Fruit fly (Drosophila melanogaster) whole organism, embryonic: ENCODE data around the gene CG34125.

Source experiments
- Antp ChIP-seq: fragments of 200-800 bp; sonication (Bioruptor generic); optimal IDR thresholded peaks from 3 replicates; lab custom pipeline; 2016; ENCODE audit warnings: missing biosample characterization, missing genetic modification characterization
- CG10366 ChIP-seq: fragments of 200-800 bp; sonication (Bioruptor generic); IDR thresholded peaks from 2 replicates; pipeline ENCODE4 v1.3.6; 2022; ENCODE audit warnings: missing biosample characterization, missing genetic modification characterization
- CG10959 ChIP-seq: fragments of 200-800 bp; sonication (Bioruptor generic); IDR thresholded peaks from 2 replicates; pipeline ENCODE4 v1.3.6; 2022; ENCODE audit warnings: missing biosample characterization, missing genetic modification characterization
- CG11093 ChIP-seq: fragments of 200-800 bp; sonication (Bioruptor generic); IDR thresholded peaks from 3 replicates; pipeline ENCODE4 v1.3.6; 2022; ENCODE audit warnings: missing biosample characterization, missing genetic modification characterization
- CG11398 ChIP-seq: fragments of 200-800 bp; sonication (Bioruptor generic); optimal IDR thresholded peaks from 2 replicates; lab custom pipeline; 2016; ENCODE audit warnings: missing biosample characterization, missing genetic modification characterization
- CG13287 ChIP-seq: fragments of 200-800 bp; sonication (Bioruptor generic); IDR thresholded peaks from 2 replicates; pipeline ENCODE4 v1.3.6; 2022; ENCODE audit warnings: missing biosample characterization, missing genetic modification characterization; ENCODE audit not compliant: partially characterized antibody
- CG13296 ChIP-seq: fragments of 200-800 bp; sonication (Bioruptor generic); optimal IDR thresholded peaks from 3 replicates; lab custom pipeline; 2018; ENCODE audit warnings: missing biosample characterization, mild to moderate bottlenecking, missing genetic modification characterization
- CG13894 ChIP-seq: fragments of 200-800 bp; sonication (Bioruptor generic); optimal IDR thresholded peaks from 3 replicates; lab custom pipeline; 2018; ENCODE audit warnings: missing biosample characterization, mild to moderate bottlenecking, missing genetic modification characterization, moderate library complexity
- CG15696 ChIP-seq: fragments of 200-800 bp; sonication (Bioruptor generic); optimal IDR thresholded peaks from 2 replicates; lab custom pipeline; 2019; ENCODE audit warnings: missing biosample characterization, mild to moderate bottlenecking, missing genetic modification characterization, moderate library complexity
- CG17912 ChIP-seq: fragments of 200-800 bp; sonication (Bioruptor generic); optimal IDR thresholded peaks from 2 replicates; lab custom pipeline; 2018; ENCODE audit warnings: missing biosample characterization, mild to moderate bottlenecking, missing genetic modification characterization
- CG2120 ChIP-seq: fragments of 200-800 bp; sonication (Bioruptor generic); optimal IDR thresholded peaks from 3 replicates; lab custom pipeline; 2016; ENCODE audit warnings: missing biosample characterization, missing genetic modification characterization
- CG2199 ChIP-seq: fragments of 200-800 bp; sonication (Bioruptor generic); IDR thresholded peaks from 3 replicates; pipeline ENCODE4 v1.3.6; 2022; ENCODE audit warnings: missing biosample characterization, missing genetic modification characterization
- CG3065 ChIP-seq: fragments of 200-800 bp; sonication (Bioruptor generic); optimal IDR thresholded peaks from 2 replicates; lab custom pipeline; 2016; ENCODE audit warnings: missing biosample characterization, missing genetic modification characterization
- CG34224 ChIP-seq: fragments of 200-800 bp; sonication (Bioruptor generic); IDR thresholded peaks from 3 replicates; pipeline ENCODE4 v1.3.6; 2022; ENCODE audit warnings: missing biosample characterization, missing genetic modification characterization; ENCODE audit not compliant: partially characterized antibody
- CG34376 ChIP-seq: fragments of 200-800 bp; sonication (Bioruptor generic); optimal IDR thresholded peaks from 2 replicates; lab custom pipeline; 2018; ENCODE audit warnings: missing biosample characterization, mild to moderate bottlenecking, missing genetic modification characterization
- CG3995 ChIP-seq: fragments of 200-800 bp; sonication (Bioruptor generic); optimal IDR thresholded peaks from 3 replicates; lab custom pipeline; 2016; ENCODE audit warnings: missing biosample characterization, missing genetic modification characterization
- CG6254 ChIP-seq: fragments of 200-800 bp; sonication (Bioruptor generic); optimal IDR thresholded peaks from 3 replicates; lab custom pipeline; 2017; ENCODE audit warnings: mild to moderate bottlenecking, missing biosample characterization, missing genetic modification reagents, missing genetic modification characterization
- CG6654 ChIP-seq: fragments of 200-800 bp; sonication (Bioruptor generic); optimal IDR thresholded peaks from 2 replicates; lab custom pipeline; 2017; ENCODE audit warnings: missing biosample characterization, mild to moderate bottlenecking, missing genetic modification characterization
- CG6765 ChIP-seq: fragments of 200-800 bp; sonication (Bioruptor generic); optimal IDR thresholded peaks from 3 replicates; lab custom pipeline; 2017; ENCODE audit warnings: missing biosample characterization, mild to moderate bottlenecking, missing genetic modification characterization
- CG9609 ChIP-seq: fragments of 200-800 bp; sonication (Bioruptor generic); optimal IDR thresholded peaks from 3 replicates; lab custom pipeline; 2016; ENCODE audit warnings: missing biosample characterization, missing genetic modification characterization
- CG9876 ChIP-seq: fragments of 200-800 bp; sonication (Bioruptor generic); optimal IDR thresholded peaks from 2 replicates; lab custom pipeline; 2016; ENCODE audit warnings: missing biosample characterization, missing genetic modification characterization
- HLHmδ ChIP-seq: fragments of 200-800 bp; sonication (Bioruptor generic); optimal IDR thresholded peaks from 2 replicates; lab custom pipeline; 2018; ENCODE audit warnings: missing biosample characterization, mild to moderate bottlenecking, missing genetic modification characterization, moderate library complexity
- Hmr ChIP-seq: fragments of 200-800 bp; sonication (Bioruptor generic); optimal IDR thresholded peaks from 3 replicates; lab custom pipeline; 2017; ENCODE audit warnings: mild to moderate bottlenecking, missing biosample characterization, missing genetic modification reagents, missing genetic modification characterization
- Hr51 ChIP-seq, 2 experiments: fragments of 200-800 bp; sonication (Bioruptor generic); optimal IDR thresholded peaks; 2 replicates in 1 of 2; 3 replicates in 1 of 2; lab custom pipeline; 2016 to 2018; ENCODE audit warnings: missing biosample characterization in 2 of 2, missing genetic modification characterization in 2 of 2, mild to moderate bottlenecking in 1 of 2, moderate library complexity in 1 of 2
- Lim3 ChIP-seq: fragments of 200-800 bp; sonication (Bioruptor generic); IDR thresholded peaks from 2 replicates; pipeline ENCODE4 v1.3.6; 2022; ENCODE audit warnings: missing biosample characterization, missing genetic modification characterization
- Neu2 ChIP-seq: fragments of 200-800 bp; sonication (Bioruptor generic); optimal IDR thresholded peaks from 3 replicates; lab custom pipeline; 2016; ENCODE audit warnings: missing biosample characterization, missing genetic modification characterization, borderline replicate concordance
- NfI ChIP-seq: fragments of 200-800 bp; sonication (Bioruptor generic); optimal IDR thresholded peaks from 3 replicates; lab custom pipeline; 2018; ENCODE audit warnings: missing biosample characterization, mild to moderate bottlenecking, missing genetic modification characterization, moderate library complexity
- Poxn ChIP-seq: fragments of 200-800 bp; sonication (Bioruptor generic); IDR thresholded peaks from 2 replicates; pipeline ENCODE4 v1.3.6; 2022; ENCODE audit warnings: missing biosample characterization, missing genetic modification characterization
- TFAM ChIP-seq: fragments of 200-800 bp; sonication (Bioruptor generic); optimal IDR thresholded peaks from 2 replicates; lab custom pipeline; 2017; ENCODE audit warnings: missing biosample characterization, missing genetic modification characterization, inconsistent platforms
- ash1 ChIP-seq: fragments of 200-800 bp; sonication (Bioruptor generic); optimal IDR thresholded peaks from 2 replicates; lab custom pipeline; 2018; ENCODE audit warnings: missing biosample characterization, mild to moderate bottlenecking, missing genetic modification characterization
- btn ChIP-seq: fragments of 200-800 bp; sonication (Bioruptor generic); optimal IDR thresholded peaks from 2 replicates; lab custom pipeline; 2016; ENCODE audit warnings: missing biosample characterization, missing genetic modification characterization
- chm ChIP-seq: fragments of 200-800 bp; sonication (Bioruptor generic); IDR thresholded peaks from 2 replicates; pipeline ENCODE4 v1.3.6; 2022; ENCODE audit warnings: missing biosample characterization, missing genetic modification characterization
- chn ChIP-seq: fragments of 200-800 bp; sonication (Bioruptor generic); optimal IDR thresholded peaks from 2 replicates; lab custom pipeline; 2016; ENCODE audit warnings: missing biosample characterization, missing genetic modification characterization
- dm ChIP-seq: fragments of 200-800 bp; sonication (Bioruptor generic); optimal IDR thresholded peaks from 3 replicates; lab custom pipeline; 2016; ENCODE audit warnings: missing biosample characterization, missing genetic modification characterization
- inv ChIP-seq: fragments of 200-800 bp; sonication (Bioruptor generic); IDR thresholded peaks from 2 replicates; pipeline ENCODE4 v1.3.6; 2022; ENCODE audit warnings: missing biosample characterization, missing genetic modification characterization; ENCODE audit not compliant: partially characterized antibody
- jigr1 ChIP-seq: fragments of 200-800 bp; sonication (Bioruptor generic); IDR thresholded peaks from 3 replicates; pipeline ENCODE4 v1.3.6; 2022; ENCODE audit warnings: missing biosample characterization, missing genetic modification characterization
- lola ChIP-seq, 3 experiments: fragments of >200 bp in 2 of 3; fragments of 200-800 bp in 1 of 3; sonication (Bioruptor generic) in 1 of 3; optimal IDR thresholded peaks; 2 replicates each; lab custom pipeline; 2017 to 2019; ENCODE audit warnings: missing biosample characterization in 3 of 3, missing genetic modification characterization in 3 of 3, mild to moderate bottlenecking in 1 of 3, moderate library complexity in 1 of 3
- mirr ChIP-seq: fragments of 200-800 bp; sonication (Bioruptor generic); optimal IDR thresholded peaks from 3 replicates; lab custom pipeline; 2018; ENCODE audit warnings: missing biosample characterization, mild to moderate bottlenecking, missing genetic modification characterization
- nmo ChIP-seq: fragments of 200-800 bp; sonication (Bioruptor generic); optimal IDR thresholded peaks from 2 replicates; lab custom pipeline; 2018; ENCODE audit warnings: missing biosample characterization, mild to moderate bottlenecking, missing genetic modification characterization, moderate library complexity
- pan ChIP-seq, 4 experiments: fragments of >200 bp in 3 of 4; fragments of 200-800 bp in 1 of 4; sonication (Bioruptor generic) in 1 of 4; optimal IDR thresholded peaks in 3 of 4; IDR thresholded peaks in 1 of 4; 2 replicates each; pipeline versions ENCODE4 v1.3.6 to Lab custom; 2017 to 2022; ENCODE audit warnings: missing biosample characterization in 2 of 4, missing genetic modification characterization in 2 of 4, mixed read lengths in 1 of 4
- pita ChIP-seq: fragments of 200-800 bp; sonication (Bioruptor generic); optimal IDR thresholded peaks from 2 replicates; lab custom pipeline; 2017; ENCODE audit warnings: missing biosample characterization, mild to moderate bottlenecking, missing genetic modification characterization
- pzg ChIP-seq: fragments of 200-800 bp; sonication (Bioruptor generic); optimal IDR thresholded peaks from 3 replicates; lab custom pipeline; 2018; ENCODE audit warnings: missing biosample characterization, mild to moderate bottlenecking, missing genetic modification characterization, moderate library complexity
- sc ChIP-seq, 3 experiments: fragments of >200 bp in 2 of 3; fragments of 200-800 bp in 1 of 3; sonication (Bioruptor generic) in 1 of 3; optimal IDR thresholded peaks; 2 replicates in 2 of 3; 3 replicates in 1 of 3; lab custom pipeline; 2017; ENCODE audit warnings: mild to moderate bottlenecking in 1 of 3, missing biosample characterization in 1 of 3, missing genetic modification characterization in 1 of 3, missing genetic modification reagents in 1 of 3
- sob ChIP-seq: fragments of 200-800 bp; sonication (Bioruptor generic); IDR thresholded peaks from 2 replicates; pipeline ENCODE4 v1.3.6; 2022; ENCODE audit warnings: missing biosample characterization, missing genetic modification characterization
- tap ChIP-seq: fragments of 200-800 bp; optimal IDR thresholded peaks from 3 replicates; lab custom pipeline; 2019; ENCODE audit warnings: missing biosample characterization, mild to moderate bottlenecking, missing genetic modification characterization, moderate library complexity
- tio ChIP-seq: fragments of 200-800 bp; sonication (Bioruptor generic); optimal IDR thresholded peaks from 2 replicates; lab custom pipeline; 2017; ENCODE audit warnings: missing biosample characterization, missing genetic modification characterization, inconsistent platforms
- trh ChIP-seq: fragments of 200-800 bp; sonication (Bioruptor generic); optimal IDR thresholded peaks from 2 replicates; lab custom pipeline; 2016; ENCODE audit warnings: missing biosample characterization, missing genetic modification characterization
- yki ChIP-seq: fragments of >200 bp; optimal IDR thresholded peaks from 3 replicates; lab custom pipeline; 2018

CG34125 gene

dm6 chr2L:4976988-4977551 is 11.6 kb downstream of the CG34125 start, which contains the start of the genes Gmd and CG3792 (continued):
- TF ChIP-seq CG34224 (GFP tag; lab: Robert Waterston, UW) (peak; percentile 89), pita (GFP tag; lab: Kevin White, UChicago) (no peak), jigr1 (GFP tag; lab: Robert Waterston, UW) (peak; percentile 91), CG11093 (GFP tag; lab: Robert Waterston, UW) (peak; percentile 94), Lim3 (GFP tag; lab: Robert Waterston, UW) (peak; percentile 71), tap (tag; lab: Kevin White, UChicago) (peak; percentile 88), CG2199 (GFP tag; lab: Robert Waterston, UW) (peak; percentile 81; the same call in 1 of the 3 replicates), CG13894 (tag; lab: Kevin White, UChicago) (peak; percentile 95), lola (GFP tag; optimal IDR thresholded peaks at IDR 0.05; lab: Kevin White, UChicago) (peak in 1 of 3 experiments; percentile 97), mirr (peak; percentile 83), NfI (GFP tag; lab: Kevin White, UChicago) (peak; percentile 95), CG6654 (GFP tag; lab: Kevin White, UChicago) (peak; percentile 81), Neu2 (peak; percentile 36), Poxn (GFP tag; lab: Robert Waterston, UW) (peak; percentile 86), CG15696 (peak; percentile 96), Hr51 (GFP tag; optimal IDR thresholded peaks at IDR 0.05; lab: Kevin White, UChicago) (peak; percentile 92 to 94), CG3065 (GFP tag; lab: Kevin White, UChicago) (peak; percentile 79), CG9876 (GFP tag; lab: Kevin White, UChicago) (peak; percentile 75), HLHmδ (GFP tag; lab: Kevin White, UChicago) (no peak), CG3995 (GFP tag; lab: Kevin White, UChicago) (peak; percentile 85), CG34376 (GFP tag; lab: Kevin White, UChicago) (peak; percentile 93), CG13287 (peak; percentile 92), CG17912 (peak; percentile 64), Hmr (peak; percentile 94), CG11398 (GFP tag; lab: Kevin White, UChicago) (peak; percentile 88), pzg (GFP tag; lab: Kevin White, UChicago) (peak; percentile 57), CG13296 (GFP tag; lab: Kevin White, UChicago) (peak; percentile 95), CG6765 (GFP tag; lab: Kevin White, UChicago) (peak; percentile 90), ash1 (GFP tag; lab: Kevin White, UChicago) (peak; percentile 9), chm (GFP tag; lab: Robert Waterston, UW) (peak; percentile 91), yki (no peak), CG10959 (peak; percentile 95), CG10366 (GFP tag; lab: Robert Waterston, UW) (peak; percentile 94), Antp (GFP tag; lab: Kevin White, UChicago) (peak; percentile 95), sob (peak; percentile 97), inv (GFP tag; lab: Robert Waterston, UW) (peak; percentile 84), TFAM (peak; percentile 69), sc (optimal IDR thresholded peaks at IDR 0.05; lab: Kevin White, UChicago) (no peak), sc (GFP tag; optimal IDR thresholded peaks at IDR 0.05; lab: Kevin White, UChicago) (peak; percentile 82), CG6254 (peak; percentile 90), tio (GFP tag; lab: Kevin White, UChicago) (no peak), chn (GFP tag; lab: Kevin White, UChicago) (peak; percentile 96), CG9609 (peak; percentile 91), pan (optimal IDR thresholded peaks at IDR 0.05; lab: Kevin White, UChicago) (no peak), pan (GFP tag; optimal IDR thresholded peaks at IDR 0.05 in 1 of 2, IDR thresholded peaks at IDR 0.05 in 1 of 2) (peak in 1 of 2 experiments; percentile 96), dm (GFP tag; lab: Kevin White, UChicago) (peak; percentile 83), btn (GFP tag; lab: Kevin White, UChicago) (peak; percentile 68), nmo (GFP tag; lab: Kevin White, UChicago) (peak; percentile 97), trh (peak; percentile 83), CG2120 (GFP tag; lab: Kevin White, UChicago) (peak; percentile 97)
